Worm (Caenorhabditis elegans): ENCODE data around the gene nas-4.

Gene nas-4

ce11 chrIII:6447521-6447920 is 32.1 kb upstream of the nas-4 start:
- TF ChIP-seq nhr-11 (tag; optimal IDR thresholded peaks at IDR 0.05) (peak; percentile 40), snpc-4 (tag; optimal IDR thresholded peaks at IDR 0.05) (peak; percentile 32), pqm-1 (tag; optimal IDR thresholded peaks at IDR 0.05) (peak; percentile 60), daf-12 (tag; optimal IDR thresholded peaks at IDR 0.05) (no peak), nfya-1 (tag; optimal IDR thresholded peaks at IDR 0.05; ENCODE audit: insufficient read depth) (peak; percentile 58), elt-2 (tag; optimal IDR thresholded peaks at IDR 0.05) (peak; percentile 80), pha-4 (tag; optimal IDR thresholded peaks at IDR 0.05) (peak; percentile 56), lin-39 (tag; optimal IDR thresholded peaks at IDR 0.05) (no peak), nhr-25 (tag; optimal IDR thresholded peaks at IDR 0.05) (peak; percentile 58), ceh-28 (tag; optimal IDR thresholded peaks at IDR 0.05) (peak; percentile 8), egl-27 (tag; optimal IDR thresholded peaks at IDR 0.05) (no peak), nhr-43 (tag; optimal IDR thresholded peaks at IDR 0.05; ENCODE audit: poor library complexity, severe bottlenecking) (peak; percentile 81), hmg-11 (tag; optimal IDR thresholded peaks at IDR 0.05) (peak; percentile 43), nhr-23 (tag; optimal IDR thresholded peaks at IDR 0.05) (peak; percentile 57), mdl-1 (tag; optimal IDR thresholded peaks at IDR 0.05) (peak; percentile 53), unc-39 (tag; optimal IDR thresholded peaks at IDR 0.05) (no peak), lsy-12 (tag; optimal IDR thresholded peaks at IDR 0.05) (peak; percentile 62), jun-1 (tag; optimal IDR thresholded peaks at IDR 0.05) (peak; percentile 9)

ce11 chrIII:6446807-6447206 is 31.4 kb upstream of the nas-4 start, which contains the start of gene let-721:
Gene let-721, minus strand, starts transcription at chrIII:6446907.
- TF ChIP-seq nhr-67 (tag; optimal IDR thresholded peaks at IDR 0.05) (no peak), nhr-237 (tag; optimal IDR thresholded peaks at IDR 0.05) (no peak), unc-39 (tag; optimal IDR thresholded peaks at IDR 0.05) (no peak), lsy-12 (tag; optimal IDR thresholded peaks at IDR 0.05) (no peak), ceh-9 (tag; optimal IDR thresholded peaks at IDR 0.05) (no peak), unc-62 (GFP tag; optimal IDR thresholded peaks at IDR 0.05) (no peak), nhr-77 (tag; optimal IDR thresholded peaks at IDR 0.05) (no peak), nhr-76 (tag; optimal IDR thresholded peaks at IDR 0.05) (no peak), nhr-43 (tag; optimal IDR thresholded peaks at IDR 0.05; ENCODE audit: poor library complexity, severe bottlenecking) (no peak), sea-2 (GFP tag; optimal IDR thresholded peaks at IDR 0.05) (no peak), aly-2 (tag; optimal IDR thresholded peaks at IDR 0.05) (no peak)

- TF ChIP-seq ceh-16 (tag; optimal IDR thresholded peaks at IDR 0.05) (no peak), ceh-9 (tag; optimal IDR thresholded peaks at IDR 0.05) (no peak), R02D3.7 (tag; optimal IDR thresholded peaks at IDR 0.05) (no peak), snpc-4 (tag; optimal IDR thresholded peaks at IDR 0.05) (peak; percentile 50), aly-2 (tag; optimal IDR thresholded peaks at IDR 0.05) (no peak), ztf-4 (tag; optimal IDR thresholded peaks at IDR 0.05) (no peak), eor-1 (tag; optimal IDR thresholded peaks at IDR 0.05) (no peak), elt-3 (tag; optimal IDR thresholded peaks at IDR 0.05) (no peak), mdl-1 (tag; optimal IDR thresholded peaks at IDR 0.05) (no peak), nhr-25 (tag; optimal IDR thresholded peaks at IDR 0.05) (peak; percentile 45), pqm-1 (tag; optimal IDR thresholded peaks at IDR 0.05) (peak; percentile 33), lin-39 (tag; optimal IDR thresholded peaks at IDR 0.05) (peak; percentile 26), fkh-10 (GFP tag; optimal IDR thresholded peaks at IDR 0.05) (no peak), elt-2 (tag; optimal IDR thresholded peaks at IDR 0.05) (peak; percentile 64), fkh-2 (tag; optimal IDR thresholded peaks at IDR 0.05) (no peak), jun-1 (tag; optimal IDR thresholded peaks at IDR 0.05) (no peak), nhr-237 (tag; optimal IDR thresholded peaks at IDR 0.05) (no peak), nfya-1 (tag; optimal IDR thresholded peaks at IDR 0.05; ENCODE audit: insufficient read depth) (peak; percentile 78), nhr-76 (tag; optimal IDR thresholded peaks at IDR 0.05) (no peak), tbx-2 (tag; optimal IDR thresholded peaks at IDR 0.05) (peak; percentile 14), nhr-11 (tag; optimal IDR thresholded peaks at IDR 0.05) (no peak), ceh-28 (tag; optimal IDR thresholded peaks at IDR 0.05) (no peak), mml-1 (tag; optimal IDR thresholded peaks at IDR 0.05) (no peak), elt-1 (tag; optimal IDR thresholded peaks at IDR 0.05) (no peak), daf-12 (tag; optimal IDR thresholded peaks at IDR 0.05) (no peak), fos-1 (tag; optimal IDR thresholded peaks at IDR 0.05) (no peak), ZK546.5 (tag; optimal IDR thresholded peaks at IDR 0.05) (no peak), nhr-67 (tag; optimal IDR thresholded peaks at IDR 0.05) (no peak), lsy-12 (tag; optimal IDR thresholded peaks at IDR 0.05) (no peak), skn-1 (tag; optimal IDR thresholded peaks at IDR 0.05) (no peak), nhr-77 (tag; optimal IDR thresholded peaks at IDR 0.05) (no peak), ama-1 (optimal IDR thresholded peaks at IDR 0.05) (peak; percentile 77), pha-4 (tag; optimal IDR thresholded peaks at IDR 0.05) (peak; percentile 86), ztf-11 (tag; optimal IDR thresholded peaks at IDR 0.05) (no peak), unc-39 (tag; optimal IDR thresholded peaks at IDR 0.05) (no peak), lin-15B (tag; optimal IDR thresholded peaks at IDR 0.05) (peak; percentile 2), zag-1 (tag; optimal IDR thresholded peaks at IDR 0.05) (no peak), ceh-82 (tag; optimal IDR thresholded peaks at IDR 0.05) (no peak), nhr-23 (tag; optimal IDR thresholded peaks at IDR 0.05) (peak; percentile 65), unc-62 (GFP tag; optimal IDR thresholded peaks at IDR 0.05) (no peak), egl-27 (tag; optimal IDR thresholded peaks at IDR 0.05) (no peak), sea-2 (GFP tag; optimal IDR thresholded peaks at IDR 0.05) (no peak), hmg-11 (tag; optimal IDR thresholded peaks at IDR 0.05) (peak; percentile 67), nhr-43 (tag; optimal IDR thresholded peaks at IDR 0.05; ENCODE audit: poor library complexity, severe bottlenecking) (peak; percentile 76)
Observed at ce11 chrIII:6444335-6444734, 28.9 kb upstream of the nas-4 start, which contains the start of gene C05D11.13. Gene C05D11.13, minus strand, starts transcription at chrIII:6444586.
